Fruit fly (Drosophila melanogaster) whole organism, wandering third instar larva: ENCODE results near the gene CG31176.

Source experiments
- Abd-B ChIP-seq: fragments of >200 bp; optimal IDR thresholded peaks from 2 replicates; lab custom pipeline; 2017; ENCODE audit warnings: missing biosample characterization, missing genetic modification characterization
- CG32264 ChIP-seq: fragments of 200-800 bp; sonication (Bioruptor generic); optimal IDR thresholded peaks from 2 replicates; lab custom pipeline; 2016; ENCODE audit warnings: missing biosample characterization, missing genetic modification characterization
- CG9705 ChIP-seq: fragments of 200-800 bp; sonication (Bioruptor generic); optimal IDR thresholded peaks from 2 replicates; lab custom pipeline; 2018; ENCODE audit warnings: missing biosample characterization, mild to moderate bottlenecking, missing genetic modification characterization
- CrebA ChIP-seq: fragments of 200-800 bp; sonication (Bioruptor generic); optimal IDR thresholded peaks from 2 replicates; lab custom pipeline; 2016; ENCODE audit warnings: missing biosample characterization, mild to moderate bottlenecking, missing genetic modification characterization, borderline replicate concordance
- Dfd ChIP-seq: fragments of >200 bp; optimal IDR thresholded peaks from 2 replicates; lab custom pipeline; 2017; ENCODE audit warnings: missing biosample characterization, missing genetic modification characterization
- Dif ChIP-seq: fragments of 200-275, 200-300 bp; sonication (Bioruptor generic); optimal IDR thresholded peaks from 2 replicates; lab custom pipeline; 2018; ENCODE audit warnings: missing biosample characterization, missing genetic modification characterization; ENCODE audit not compliant: partially characterized antibody
- GATAd ChIP-seq: sonication (Bioruptor generic); optimal IDR thresholded peaks from 2 replicates; lab custom pipeline; 2016; ENCODE audit warnings: missing biosample characterization, missing genetic modification characterization
- HLH106 ChIP-seq: fragments of 200-800 bp; optimal IDR thresholded peaks from 3 replicates; lab custom pipeline; 2019; ENCODE audit warnings: missing biosample characterization, mild to moderate bottlenecking, missing genetic modification characterization, moderate library complexity
- Hnf4 ChIP-seq: fragments of 200-800 bp; sonication (Bioruptor generic); optimal IDR thresholded peaks from 2 replicates; lab custom pipeline; 2016; ENCODE audit warnings: missing biosample characterization, mild to moderate bottlenecking, missing genetic modification characterization
- Hr78 ChIP-seq: fragments of >200 bp; optimal IDR thresholded peaks from 2 replicates; lab custom pipeline; 2017; ENCODE audit warnings: missing biosample characterization, missing genetic modification characterization
- Hr83 ChIP-seq: fragments of 200-300 bp; sonication (Bioruptor generic); optimal IDR thresholded peaks from 2 replicates; lab custom pipeline; 2016; ENCODE audit warnings: missing biosample characterization, mild to moderate bottlenecking, missing genetic modification characterization, moderate library complexity; ENCODE audit not compliant: poor library complexity, severe bottlenecking
- Jra ChIP-seq: sonication (Bioruptor generic); optimal IDR thresholded peaks from 2 replicates; lab custom pipeline; 2016; ENCODE audit warnings: missing biosample characterization, missing genetic modification characterization
- Mio ChIP-seq: sonication (Bioruptor generic); optimal IDR thresholded peaks from 2 replicates; lab custom pipeline; 2016; ENCODE audit warnings: missing biosample characterization, missing genetic modification characterization
- Myc ChIP-seq: fragments of >200 bp; optimal IDR thresholded peaks from 2 replicates; lab custom pipeline; 2017
- N ChIP-seq: fragments of >200 bp; optimal IDR thresholded peaks from 2 replicates; lab custom pipeline; 2018; ENCODE audit warnings: missing biosample characterization, missing external identifiers, missing genetic modification characterization
- OdsH ChIP-seq: fragments of 200-800 bp; sonication (Bioruptor generic); optimal IDR thresholded peaks from 2 replicates; lab custom pipeline; 2016; ENCODE audit warnings: missing biosample characterization, mild to moderate bottlenecking, missing genetic modification characterization
- Rel ChIP-seq, 2 experiments: fragments of 200-800 bp; sonication (Bioruptor generic) in 1 of 2; optimal IDR thresholded peaks; 2 replicates in 1 of 2; 3 replicates in 1 of 2; lab custom pipeline; 2016 to 2019; ENCODE audit warnings: mild to moderate bottlenecking in 2 of 2, missing biosample characterization in 2 of 2, missing genetic modification characterization in 2 of 2, moderate library complexity in 1 of 2
- Sp1 ChIP-seq: fragments of 200-800 bp; sonication (Bioruptor generic); optimal IDR thresholded peaks from 3 replicates; lab custom pipeline; 2019; ENCODE audit warnings: missing biosample characterization, mild to moderate bottlenecking, missing genetic modification characterization, moderate library complexity
- Vsx2 ChIP-seq: fragments of 200-300, 225-300 bp; sonication (Bioruptor generic); optimal IDR thresholded peaks from 2 replicates; lab custom pipeline; 2018; ENCODE audit warnings: missing biosample characterization, missing genetic modification characterization; ENCODE audit not compliant: partially characterized antibody
- br ChIP-seq: fragments of 200-800 bp; sonication (Bioruptor generic); optimal IDR thresholded peaks from 2 replicates; lab custom pipeline; 2016; ENCODE audit warnings: missing biosample characterization, missing genetic modification characterization
- brk ChIP-seq: fragments of 200-800 bp; sonication (Bioruptor generic); optimal IDR thresholded peaks from 2 replicates; lab custom pipeline; 2016; ENCODE audit warnings: missing biosample characterization, mild to moderate bottlenecking, missing genetic modification characterization
- dl ChIP-seq, 2 experiments: fragments of 175-275, 200-275 bp in 1 of 2; fragments of 200-275 bp in 1 of 2; sonication (Bioruptor generic); optimal IDR thresholded peaks; lab custom pipeline; 2018; ENCODE audit warnings: mild to moderate bottlenecking in 2 of 2, missing biosample characterization in 2 of 2, missing genetic modification characterization in 2 of 2, moderate library complexity in 2 of 2; ENCODE audit not compliant: partially characterized antibody in 2 of 2, insufficient read depth in 1 of 2
- dmrt93B ChIP-seq: fragments of 200-800 bp; sonication (Bioruptor generic); optimal IDR thresholded peaks from 2 replicates; lab custom pipeline; 2018; ENCODE audit warnings: missing biosample characterization, mild to moderate bottlenecking, missing genetic modification characterization
- dsf ChIP-seq: sonication (Bioruptor generic); optimal IDR thresholded peaks from 2 replicates; lab custom pipeline; 2016; ENCODE audit warnings: missing biosample characterization, missing genetic modification characterization, borderline replicate concordance
- ey ChIP-seq: fragments of 200-800 bp; sonication (Bioruptor generic); optimal IDR thresholded peaks from 2 replicates; lab custom pipeline; 2016; ENCODE audit warnings: missing biosample characterization, missing genetic modification characterization
- foxo ChIP-seq, 2 experiments: fragments of 200-800 bp; sonication (Bioruptor generic); optimal IDR thresholded peaks; 2 replicates in 1 of 2; 3 replicates in 1 of 2; lab custom pipeline; 2016 to 2017; ENCODE audit warnings: missing biosample characterization in 2 of 2, missing genetic modification characterization in 2 of 2
- fru ChIP-seq: fragments of 200-800 bp; sonication (Bioruptor generic); optimal IDR thresholded peaks from 3 replicates; lab custom pipeline; 2016; ENCODE audit warnings: missing biosample characterization, mild to moderate bottlenecking, missing genetic modification characterization
- h ChIP-seq: fragments of 200-800 bp; sonication (Bioruptor generic); optimal IDR thresholded peaks from 3 replicates; lab custom pipeline; 2016; ENCODE audit warnings: missing biosample characterization, mild to moderate bottlenecking, missing genetic modification characterization
- jim ChIP-seq: fragments of 175-275, 200-325 bp; sonication (Bioruptor generic); optimal IDR thresholded peaks from 2 replicates; lab custom pipeline; 2016; ENCODE audit warnings: missing biosample characterization, mild to moderate bottlenecking, missing genetic modification characterization
- lola ChIP-seq: fragments of >200 bp; optimal IDR thresholded peaks from 2 replicates; lab custom pipeline; 2017; ENCODE audit warnings: missing biosample characterization, missing genetic modification characterization
- pan ChIP-seq: fragments of >200 bp; optimal IDR thresholded peaks from 2 replicates; lab custom pipeline; 2017
- psq ChIP-seq: fragments of 200-800 bp; sonication (Bioruptor generic); optimal IDR thresholded peaks from 3 replicates; lab custom pipeline; 2017; ENCODE audit warnings: missing biosample characterization, mild to moderate bottlenecking, missing genetic modification characterization, moderate library complexity
- rgr ChIP-seq: fragments of 200-800 bp; sonication (Bioruptor generic); optimal IDR thresholded peaks from 3 replicates; lab custom pipeline; 2016; ENCODE audit warnings: missing biosample characterization, mild to moderate bottlenecking, missing genetic modification characterization
- sage ChIP-seq: fragments of 200-800 bp; sonication (Bioruptor generic); optimal IDR thresholded peaks from 2 replicates; lab custom pipeline; 2016; ENCODE audit warnings: missing biosample characterization, mild to moderate bottlenecking, missing genetic modification characterization
- sv ChIP-seq: fragments of 200-800 bp; sonication (Bioruptor generic); optimal IDR thresholded peaks from 3 replicates; lab custom pipeline; 2016; ENCODE audit warnings: missing biosample characterization, missing genetic modification characterization
- tai ChIP-seq: sonication (Bioruptor generic); optimal IDR thresholded peaks from 2 replicates; lab custom pipeline; 2016; ENCODE audit warnings: missing biosample characterization, missing genetic modification characterization
- usp ChIP-seq: fragments of >200 bp; optimal IDR thresholded peaks from 2 replicates; lab custom pipeline; 2017; ENCODE audit warnings: missing biosample characterization, missing genetic modification characterization
- woc ChIP-seq: sonication (Bioruptor generic); optimal IDR thresholded peaks from 2 replicates; lab custom pipeline; 2016; ENCODE audit warnings: missing biosample characterization, mild to moderate bottlenecking, missing genetic modification characterization

CG31176 gene

dm6 chr3R:21626103-21626897, 93.2 kb downstream of the CG31176 start:
- TF ChIP-seq Myc (lab: Kevin White, UChicago) (peak; percentile 52), sage (GFP tag; lab: Kevin White, UChicago) (peak; percentile 55), Mio (GFP tag; lab: Kevin White, UChicago) (no peak), GATAd (GFP tag; lab: Kevin White, UChicago) (no peak), Hr78 (GFP tag; lab: Kevin White, UChicago) (no peak), Rel (GFP tag; optimal IDR thresholded peaks at IDR 0.05; lab: Kevin White, UChicago) (no peak), Rel (tag; optimal IDR thresholded peaks at IDR 0.05; lab: Kevin White, UChicago) (peak; percentile 32), CG9705 (GFP tag; lab: Kevin White, UChicago) (no peak), ey (peak; percentile 27), dl (GFP tag; optimal IDR thresholded peaks at IDR 0.05; lab: Kevin White, UChicago; ENCODE audit: insufficient read depth in 1 of 2, partially characterized antibody in 2 of 2) (peak; percentile 3 to 35), Dfd (peak; percentile 79), jim (GFP tag; lab: Kevin White, UChicago) (no peak), fru (no peak), rgr (GFP tag; lab: Kevin White, UChicago) (peak; percentile 43), dsf (GFP tag; lab: Kevin White, UChicago) (no peak), pan (lab: Kevin White, UChicago) (no peak), lola (GFP tag; lab: Kevin White, UChicago) (no peak), dmrt93B (GFP tag; lab: Kevin White, UChicago) (no peak), CrebA (GFP tag; lab: Kevin White, UChicago) (peak; percentile 32), foxo (GFP tag; optimal IDR thresholded peaks at IDR 0.05; lab: Kevin White, UChicago) (peak in 1 of 2 experiments; percentile 46), br (GFP tag; lab: Kevin White, UChicago) (peak; percentile 22), sv (GFP tag; lab: Kevin White, UChicago) (no peak), psq (GFP tag; lab: Kevin White, UChicago) (peak; percentile 61), OdsH (GFP tag; lab: Kevin White, UChicago) (peak; percentile 33), Hnf4 (GFP tag; lab: Kevin White, UChicago) (no peak), CG32264 (no peak), Abd-B (GFP tag; lab: Kevin White, UChicago) (no peak), brk (GFP tag; lab: Kevin White, UChicago) (no peak), Hr83 (GFP tag; lab: Kevin White, UChicago) (no peak), Vsx2 (GFP tag; lab: Kevin White, UChicago) (peak; percentile 74), N (GFP tag; lab: Kevin White, UChicago) (peak; percentile 3), woc (GFP tag; lab: Kevin White, UChicago) (no peak), HLH106 (tag; lab: Kevin White, UChicago) (no peak), Sp1 (GFP tag; lab: Kevin White, UChicago) (peak; percentile 8), Jra (GFP tag; lab: Kevin White, UChicago) (no peak), h (GFP tag; lab: Kevin White, UChicago) (peak; percentile 28), usp (no peak), Dif (GFP tag; lab: Kevin White, UChicago) (peak; percentile 80), tai (GFP tag; lab: Kevin White, UChicago) (no peak)
- TF ChIP-seq, all 38 proteins: peak for 17

- TF ChIP-seq CrebA (GFP tag; lab: Kevin White, UChicago): no peak
- TF ChIP-seq OdsH (GFP tag; lab: Kevin White, UChicago): no peak
- TF ChIP-seq woc (GFP tag; lab: Kevin White, UChicago): no peak
- no peak for TF ChIP-seq lola (GFP tag; lab: Kevin White, UChicago)
- TF ChIP-seq tai (GFP tag; lab: Kevin White, UChicago): no peak
- TF ChIP-seq rgr (GFP tag; lab: Kevin White, UChicago): no peak
- TF ChIP-seq usp: no peak
- no peak for TF ChIP-seq foxo (GFP tag; optimal IDR thresholded peaks at IDR 0.05; lab: Kevin White, UChicago)
- TF ChIP-seq Hr78 (GFP tag; lab: Kevin White, UChicago): no peak
- TF ChIP-seq Jra (GFP tag; lab: Kevin White, UChicago): no peak
- TF ChIP-seq Hnf4 (GFP tag; lab: Kevin White, UChicago): no peak
- TF ChIP-seq sage (GFP tag; lab: Kevin White, UChicago): no peak
- no peak for TF ChIP-seq dmrt93B (GFP tag; lab: Kevin White, UChicago)
- no peak for TF ChIP-seq h (GFP tag; lab: Kevin White, UChicago)
- TF ChIP-seq brk (GFP tag; lab: Kevin White, UChicago): no peak
- no peak for TF ChIP-seq Vsx2 (GFP tag; lab: Kevin White, UChicago)
These were observed 95.0 kb downstream of the CG31176 start for dm6 chr3R:21624352-21624954.
